Fruit fly (Drosophila melanogaster): ENCODE measurements around the gene Ipp.

Gene Ipp

DNA sequence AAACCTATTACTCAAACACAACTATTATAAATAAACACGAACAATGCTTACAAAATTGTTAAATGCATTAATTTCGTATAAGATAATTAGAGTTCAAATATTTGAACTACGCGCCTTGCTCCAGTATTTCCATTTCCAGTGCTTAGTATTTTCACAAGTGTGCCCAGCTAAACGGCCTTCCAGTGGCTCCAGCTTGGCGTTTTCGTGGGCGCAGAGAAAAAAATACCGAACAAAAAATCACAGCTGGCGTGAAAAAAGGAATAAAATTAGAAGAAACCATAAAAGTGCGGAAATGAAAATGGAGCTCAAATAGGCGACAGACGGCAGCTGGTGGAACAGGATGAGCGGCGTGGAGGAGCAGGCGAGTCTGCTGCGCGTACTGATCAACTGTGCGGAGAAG lies at the start of gene Ipp:
TSS of gene Ipp (plus strand) at position 208 of the 400 bp plus-strand sequence.
- TF ChIP-seq Dll (optimal IDR thresholded peaks at IDR 0.05) (no peak), usp (GFP tag; optimal IDR thresholded peaks at IDR 0.05) (no peak)

dm6 chr3R:13909065-13909464 lies 49.5 kb upstream of the Ipp start:
- TF ChIP-seq Dll (optimal IDR thresholded peaks at IDR 0.05) (no peak), usp (GFP tag; optimal IDR thresholded peaks at IDR 0.05) (no peak), CG8478 (optimal IDR thresholded peaks at IDR 0.05) (no peak), pan (optimal IDR thresholded peaks at IDR 0.05) (no peak), EcR (GFP tag; optimal IDR thresholded peaks at IDR 0.05) (no peak), psq (optimal IDR thresholded peaks at IDR 0.05) (no peak)

dm6 chr3R:13909899-13910298 lies 48.7 kb upstream of the Ipp start:
- TF ChIP-seq pan (optimal IDR thresholded peaks at IDR 0.05): no peak
- TF ChIP-seq Dll (optimal IDR thresholded peaks at IDR 0.05): no peak
- TF ChIP-seq EcR (GFP tag; optimal IDR thresholded peaks at IDR 0.05): no peak
- TF ChIP-seq usp (GFP tag; optimal IDR thresholded peaks at IDR 0.05): no peak
- TF ChIP-seq CG8478 (optimal IDR thresholded peaks at IDR 0.05): no peak
- TF ChIP-seq psq (optimal IDR thresholded peaks at IDR 0.05): no peak

dm6 chr3R:13911314-13911713 lies 47.3 kb upstream of the Ipp start:
- TF ChIP-seq psq (optimal IDR thresholded peaks at IDR 0.05): no peak
- TF ChIP-seq usp (GFP tag; optimal IDR thresholded peaks at IDR 0.05): no peak
- no peak for TF ChIP-seq CG8478 (optimal IDR thresholded peaks at IDR 0.05)
- TF ChIP-seq Dll (optimal IDR thresholded peaks at IDR 0.05): no peak
- no peak for TF ChIP-seq EcR (GFP tag; optimal IDR thresholded peaks at IDR 0.05)
- no peak for TF ChIP-seq pan (optimal IDR thresholded peaks at IDR 0.05)

- no peak for TF ChIP-seq pan (optimal IDR thresholded peaks at IDR 0.05)
Measured at dm6 chr3R:13912008-13912803, 46.4 kb upstream of the Ipp start.

dm6 chr3R:13913586-13913985 lies 45.0 kb upstream of the Ipp start:
- no peak for TF ChIP-seq pan (optimal IDR thresholded peaks at IDR 0.05)
- TF ChIP-seq psq (optimal IDR thresholded peaks at IDR 0.05): no peak
- no peak for TF ChIP-seq CG8478 (optimal IDR thresholded peaks at IDR 0.05)
- TF ChIP-seq EcR (GFP tag; optimal IDR thresholded peaks at IDR 0.05): no peak
- no peak for TF ChIP-seq Dll (optimal IDR thresholded peaks at IDR 0.05)
- TF ChIP-seq usp (GFP tag; optimal IDR thresholded peaks at IDR 0.05): no peak

DNA sequence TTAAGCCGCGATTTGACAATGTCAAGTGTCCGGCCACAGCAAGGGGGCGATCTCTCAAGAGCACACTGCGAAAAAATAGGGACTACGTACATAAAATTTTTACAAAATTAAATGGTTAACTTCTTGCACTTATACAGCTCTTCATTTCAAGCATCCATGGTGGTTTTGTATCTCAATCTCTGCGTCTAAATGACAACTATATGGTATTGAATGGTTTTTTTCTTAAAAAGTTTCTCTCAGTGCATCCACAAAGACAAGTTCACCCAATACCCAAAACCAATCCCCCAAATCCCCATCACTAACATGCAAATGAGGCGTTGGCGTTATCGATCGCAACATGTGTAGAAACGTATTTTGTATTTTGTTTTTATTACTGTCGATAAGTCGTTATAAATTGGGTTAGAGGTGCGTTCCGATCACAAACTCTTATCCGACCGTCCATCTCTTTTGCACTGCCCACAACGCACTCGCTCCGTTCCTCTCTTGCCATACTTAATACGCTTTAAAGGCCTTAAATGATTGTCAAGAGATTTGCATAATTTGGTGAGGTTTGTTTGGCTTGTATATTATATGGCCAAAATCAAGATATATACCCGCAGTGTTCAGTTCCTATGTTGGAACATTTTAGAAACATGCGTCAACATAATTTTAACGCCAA lies 43.7 kb upstream of the Ipp start:
- TF ChIP-seq usp (GFP tag; optimal IDR thresholded peaks at IDR 0.05) (no peak), CG8478 (optimal IDR thresholded peaks at IDR 0.05) (no peak), psq (optimal IDR thresholded peaks at IDR 0.05) (no peak), pan (optimal IDR thresholded peaks at IDR 0.05) (no peak), EcR (GFP tag; optimal IDR thresholded peaks at IDR 0.05) (no peak), Dll (optimal IDR thresholded peaks at IDR 0.05) (no peak)

DNA sequence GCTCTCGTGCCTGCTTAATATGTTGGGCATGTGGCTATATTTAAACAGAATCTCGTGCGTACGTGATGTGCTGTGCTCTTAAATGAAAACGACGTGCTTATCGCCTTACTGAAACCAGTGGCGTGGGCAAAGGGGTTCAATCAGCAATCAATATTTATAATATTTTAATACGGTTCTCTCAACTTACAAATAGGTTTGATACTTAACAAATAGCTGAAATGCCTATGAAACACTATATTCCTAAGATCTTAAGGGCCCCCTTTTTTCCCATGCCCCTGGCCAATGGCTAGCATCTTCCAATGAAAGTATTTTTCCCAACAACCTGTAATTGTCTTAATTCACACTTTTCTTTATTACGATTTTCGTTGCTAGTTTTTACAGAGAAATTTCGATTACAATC lies 42.9 kb upstream of the Ipp start:
- TF ChIP-seq psq (optimal IDR thresholded peaks at IDR 0.05): no peak
- no peak for TF ChIP-seq pan (optimal IDR thresholded peaks at IDR 0.05)

- TF ChIP-seq CG8478 (optimal IDR thresholded peaks at IDR 0.05) (no peak), psq (optimal IDR thresholded peaks at IDR 0.05) (no peak), EcR (GFP tag; optimal IDR thresholded peaks at IDR 0.05) (no peak), Dll (optimal IDR thresholded peaks at IDR 0.05) (no peak), pan (optimal IDR thresholded peaks at IDR 0.05) (no peak), usp (GFP tag; optimal IDR thresholded peaks at IDR 0.05) (no peak)
Measured at dm6 chr3R:13916546-13916945, 42.0 kb upstream of the Ipp start.

DNA sequence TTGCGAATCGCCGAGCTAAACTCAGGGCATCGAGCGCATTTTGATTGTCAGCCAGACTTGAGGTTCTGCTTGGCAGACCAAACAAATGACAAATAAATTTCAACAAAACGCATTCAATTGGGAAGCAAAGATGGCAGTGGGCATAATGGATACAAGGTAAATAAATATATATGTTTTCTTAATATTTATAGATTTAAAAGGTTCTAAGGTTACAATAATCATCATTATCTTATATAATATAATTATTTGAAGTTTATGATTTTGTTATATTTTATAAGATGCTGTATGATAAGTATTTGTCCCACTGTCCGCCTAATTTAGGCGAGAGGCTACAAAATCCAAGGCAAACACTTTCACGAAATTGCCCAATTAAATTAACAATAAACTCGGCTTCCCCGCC lies 40.5 kb upstream of the Ipp start:
- no peak for TF ChIP-seq usp (GFP tag; optimal IDR thresholded peaks at IDR 0.05)
- TF ChIP-seq EcR (GFP tag; optimal IDR thresholded peaks at IDR 0.05): no peak
- no peak for TF ChIP-seq pan (optimal IDR thresholded peaks at IDR 0.05)
- no peak for TF ChIP-seq CG8478 (optimal IDR thresholded peaks at IDR 0.05)

dm6 chr3R:13921806-13922515 lies 36.6 kb upstream of the Ipp start:
- TF ChIP-seq psq (optimal IDR thresholded peaks at IDR 0.05): no peak
- TF ChIP-seq usp (GFP tag; optimal IDR thresholded peaks at IDR 0.05): no peak
- no peak for TF ChIP-seq CG8478 (optimal IDR thresholded peaks at IDR 0.05)
- no peak for TF ChIP-seq EcR (GFP tag; optimal IDR thresholded peaks at IDR 0.05)
- TF ChIP-seq Dll (optimal IDR thresholded peaks at IDR 0.05): no peak
- no peak for TF ChIP-seq pan (optimal IDR thresholded peaks at IDR 0.05)

dm6 chr3R:13923626-13924025 lies 35.0 kb upstream of the Ipp start:
- no peak for TF ChIP-seq EcR (GFP tag; optimal IDR thresholded peaks at IDR 0.05)
- TF ChIP-seq pan (optimal IDR thresholded peaks at IDR 0.05): no peak
- no peak for TF ChIP-seq psq (optimal IDR thresholded peaks at IDR 0.05)

DNA sequence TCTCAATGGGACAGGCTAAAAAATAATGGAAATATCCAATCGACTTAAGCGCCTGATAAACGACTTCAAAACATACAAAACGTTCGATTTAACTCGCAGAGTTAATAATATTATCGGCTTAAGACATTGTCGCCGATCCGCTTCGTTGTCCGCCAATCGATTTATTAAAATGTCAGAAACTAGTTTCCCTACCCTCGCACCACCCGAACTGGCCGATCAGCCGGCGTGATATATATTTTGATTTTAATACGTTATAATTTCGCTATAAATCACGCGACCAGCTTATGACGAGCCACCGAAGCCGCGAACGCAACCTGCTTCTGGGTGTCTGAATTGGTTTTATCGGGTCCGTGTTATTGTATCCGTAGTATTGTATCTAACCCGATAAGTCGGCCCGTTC lies 31.0 kb upstream of the Ipp start:
- TF ChIP-seq Dll (optimal IDR thresholded peaks at IDR 0.05): no peak
- TF ChIP-seq psq (optimal IDR thresholded peaks at IDR 0.05): no peak
- TF ChIP-seq pan (optimal IDR thresholded peaks at IDR 0.05): no peak
- TF ChIP-seq CG8478 (optimal IDR thresholded peaks at IDR 0.05): no peak
- no peak for TF ChIP-seq EcR (GFP tag; optimal IDR thresholded peaks at IDR 0.05)
- no peak for TF ChIP-seq usp (GFP tag; optimal IDR thresholded peaks at IDR 0.05)
